Worm (Caenorhabditis elegans): ENCODE results near the gene W04E12.7.

ce11 chrV:19738117-19738516 is 759 bp upstream of the W04E12.7 start, which contains the start of gene fbxa-131:
- TF ChIP-seq tab-1 (GFP tag; IDR thresholded peaks at IDR 0.05) (no peak), flt-1 (GFP tag; IDR thresholded peaks at IDR 0.05) (no peak), cog-1 (tag; optimal IDR thresholded peaks at IDR 0.05) (no peak), ref-1 (GFP tag; conservative IDR thresholded peaks at IDR 0.05) (no peak), ztf-29 (GFP tag; IDR thresholded peaks at IDR 0.05) (no peak), klf-2 (GFP tag; conservative IDR thresholded peaks at IDR 0.05) (no peak), med-1 (GFP tag; optimal IDR thresholded peaks at IDR 0.05; ENCODE audit: insufficient read depth) (no peak), ztf-23 (GFP tag; IDR thresholded peaks at IDR 0.05) (no peak), T22C8.4 (GFP tag; IDR thresholded peaks at IDR 0.05) (no peak)
